Fruit fly (Drosophila melanogaster): Measurements from ENCODE around the gene CG7829.

The CG7829 gene

dm6 chr3R:29861432-29862249 lies 44.1 kb upstream of the CG7829 start, which contains the start of the genes CG15514 and RpS8 (continued):
- TF ChIP-seq Dad (GFP tag; optimal IDR thresholded peaks at IDR 0.05) (peak; percentile 11), sens (GFP tag) (peak; percentile 35), Bgb (GFP tag; IDR thresholded peaks at IDR 0.05; ENCODE audit: partially characterized antibody) (0 out of 2 replicates have a peak, but pooled peaks have one; percentile 20), CHES-1-like (GFP tag; optimal IDR thresholded peaks at IDR 0.05) (peak; percentile 39), CG7372 (GFP tag; IDR thresholded peaks at IDR 0.05) (peak; percentile 62), CG15601 (tag; optimal IDR thresholded peaks at IDR 0.05) (peak; percentile 71), ash1 (GFP tag; optimal IDR thresholded peaks at IDR 0.05) (peak; percentile 31), CG13624 (GFP tag; optimal IDR thresholded peaks at IDR 0.05) (peak; percentile 28), CG8089 (GFP tag; optimal IDR thresholded peaks at IDR 0.05) (no peak), ac (GFP tag; optimal IDR thresholded peaks at IDR 0.05) (no peak), cas (GFP tag; IDR thresholded peaks at IDR 0.05) (no peak), CG7963 (GFP tag; IDR thresholded peaks at IDR 0.05; ENCODE audit: partially characterized antibody) (no peak), Antp (GFP tag; optimal IDR thresholded peaks at IDR 0.05) (peak; percentile 4), Hr39 (optimal IDR thresholded peaks at IDR 0.05) (no peak), CG17361 (GFP tag; IDR thresholded peaks at IDR 0.05) (peak; percentile 64), C15 (GFP tag; IDR thresholded peaks at IDR 0.05) (no peak), kah (GFP tag; optimal IDR thresholded peaks at IDR 0.05) (peak; percentile 30), CG31441 (GFP tag; IDR thresholded peaks at IDR 0.05) (peak; percentile 50; the same call in 1 of the 2 replicates), danr (GFP tag; IDR thresholded peaks at IDR 0.05) (no peak), H15 (GFP tag; IDR thresholded peaks at IDR 0.05) (no peak), mirr (GFP tag; optimal IDR thresholded peaks at IDR 0.05) (peak; percentile 73), CG10209 (GFP tag; optimal IDR thresholded peaks at IDR 0.05) (peak; percentile 66), Ets97D (GFP tag; optimal IDR thresholded peaks at IDR 0.05) (peak; percentile 97), CG4282 (GFP tag; optimal IDR thresholded peaks at IDR 0.05) (no peak), Hr51 (GFP tag; optimal IDR thresholded peaks at IDR 0.05) (no peak), CG4360 (GFP tag; IDR thresholded peaks at IDR 0.05) (no peak), CG7839 (tag; optimal IDR thresholded peaks at IDR 0.05) (peak; percentile 47), tup (GFP tag; optimal IDR thresholded peaks at IDR 0.05) (no peak), CG1233 (GFP tag; optimal IDR thresholded peaks at IDR 0.05) (peak; percentile 65), bbx (GFP tag; IDR thresholded peaks at IDR 0.05; ENCODE audit: partially characterized antibody) (peak; percentile 8; the same call in 1 of the 2 replicates), yki (optimal IDR thresholded peaks at IDR 0.05) (no peak), CG9876 (GFP tag; optimal IDR thresholded peaks at IDR 0.05) (peak; percentile 6), gfzf (GFP tag; optimal IDR thresholded peaks at IDR 0.05) (peak; percentile 74), bab2 (GFP tag; optimal IDR thresholded peaks at IDR 0.05) (peak; percentile 13), bsh (GFP tag; optimal IDR thresholded peaks at IDR 0.05) (peak in 1 of 2 experiments; percentile 51), jing (GFP tag; optimal IDR thresholded peaks at IDR 0.05) (no peak), Dref (GFP tag; IDR thresholded peaks at IDR 0.05) (no peak), CG15479 (GFP tag; optimal IDR thresholded peaks at IDR 0.05) (no peak), Eip74EF (GFP tag; optimal IDR thresholded peaks at IDR 0.05) (no peak), Ravus (GFP tag; IDR thresholded peaks at IDR 0.05) (no peak), CG18599 (GFP tag; optimal IDR thresholded peaks at IDR 0.05) (peak; percentile 81), Ets65A (GFP tag) (peak; percentile 71), br (optimal IDR thresholded peaks at IDR 0.05) (no peak), vvl (GFP tag; IDR thresholded peaks at IDR 0.05) (peak; percentile 55; the same call in 1 of the 2 replicates), sima (GFP tag; optimal IDR thresholded peaks at IDR 0.05) (no peak), NfI (GFP tag; optimal IDR thresholded peaks at IDR 0.05) (peak; percentile 74), pb (GFP tag; optimal IDR thresholded peaks at IDR 0.05) (no peak), CG12071 (GFP tag; optimal IDR thresholded peaks at IDR 0.05) (peak; percentile 42), Drgx (GFP tag; IDR thresholded peaks at IDR 0.05) (no peak), CG18619 (GFP tag; optimal IDR thresholded peaks at IDR 0.05) (peak; percentile 72)

All from whole organism, embryonic.